Worm (Caenorhabditis elegans): Measurements from ENCODE around the gene fat-2.

- TF ChIP-seq vab-15 (tag; optimal IDR thresholded peaks at IDR 0.05) = no peak
- no peak for TF ChIP-seq mep-1 (tag; optimal IDR thresholded peaks at IDR 0.05)
- TF ChIP-seq blmp-1 (tag; optimal IDR thresholded peaks at IDR 0.05) = peak; percentile 36
- peak; percentile 94 for TF ChIP-seq elt-2 (tag; optimal IDR thresholded peaks at IDR 0.05)
- TF ChIP-seq aly-2 (tag; optimal IDR thresholded peaks at IDR 0.05) = no peak
- TF ChIP-seq jun-1 (tag; optimal IDR thresholded peaks at IDR 0.05) = peak; percentile 31
These were observed 4.9 kb upstream of the fat-2 start for ce11 chrIV:13318773-13319172.
